Worm (Caenorhabditis elegans) whole organism, L4 larva: ENCODE measurements around the gene K07C11.8.

Experiments used
- D1046.2 ChIP-seq: fragments of 200-800 bp; sonication (Bioruptor generic); IDR thresholded peaks from 2 replicates; pipeline ENCODE4 v1.3.6; 2022; ENCODE audit warnings: missing genetic modification characterization, missing compliant biosample characterization
- F10B5.3 ChIP-seq: sonication (generic microtip); optimal IDR thresholded peaks from 2 replicates; lab custom pipeline; 2016; ENCODE audit warnings: mild to moderate bottlenecking, missing genetic modification characterization, missing compliant biosample characterization
- F37D6.2 ChIP-seq: sonication (generic microtip); optimal IDR thresholded peaks from 2 replicates; lab custom pipeline; 2016; ENCODE audit warnings: mild to moderate bottlenecking, missing genetic modification characterization, missing compliant biosample characterization
- F49E8.2 ChIP-seq: sonication (generic microtip); optimal IDR thresholded peaks from 2 replicates; lab custom pipeline; 2016; ENCODE audit warnings: missing compliant biosample characterization, mild to moderate bottlenecking, missing genetic modification characterization, borderline replicate concordance
- R02D3.7 ChIP-seq: fragments of 150-350 bp; sonication (generic microtip); optimal IDR thresholded peaks from 3 replicates; lab custom pipeline; 2014; ENCODE audit warnings: missing biosample characterization, missing genetic modification characterization
- Y105C5A.15 ChIP-seq: fragments of 200-800 bp; sonication (Bioruptor generic); IDR thresholded peaks from 2 replicates; pipeline ENCODE4 v1.3.6; 2022; ENCODE audit warnings: missing genetic modification characterization, missing compliant biosample characterization
- Y48G9A.11 ChIP-seq: fragments of 200-800 bp; sonication (Bioruptor generic); IDR thresholded peaks from 2 replicates; pipeline ENCODE4 v1.3.6; 2022; ENCODE audit warnings: missing genetic modification reagents, missing genetic modification characterization, missing compliant biosample characterization
- ZK337.2 ChIP-seq: fragments of 200-800 bp; sonication (Bioruptor generic); IDR thresholded peaks from 2 replicates; pipeline ENCODE4 v1.3.6; 2022; ENCODE audit warnings: missing genetic modification reagents, missing genetic modification characterization, missing compliant biosample characterization
- aha-1 ChIP-seq: fragments of 150-350 bp; peaks from one replicate; lab custom pipeline; 2014; ENCODE audit warnings: missing biosample characterization, missing genetic modification characterization
- ceh-28 ChIP-seq: fragments of 150-350 bp; optimal IDR thresholded peaks from 2 replicates; lab custom pipeline; 2014; ENCODE audit warnings: missing biosample characterization, missing genetic modification reagents, missing genetic modification characterization
- ceh-32 ChIP-seq: sonication (generic microtip); optimal IDR thresholded peaks from 2 replicates; lab custom pipeline; 2016; ENCODE audit warnings: mild to moderate bottlenecking, missing genetic modification characterization, missing compliant biosample characterization; ENCODE audit not compliant: poor library complexity
- ceh-62 ChIP-seq: sonication (generic microtip); optimal IDR thresholded peaks from 2 replicates; lab custom pipeline; 2017; ENCODE audit warnings: missing biosample characterization, missing genetic modification characterization
- cey-2 ChIP-seq: sonication (generic microtip); optimal IDR thresholded peaks from 3 replicates; lab custom pipeline; 2017; ENCODE audit warnings: missing genetic modification characterization, mild to moderate bottlenecking, missing compliant biosample characterization, antibody characterized with exemption, borderline replicate concordance; ENCODE audit not compliant: insufficient read depth
- daf-12 ChIP-seq: fragments of 150-350 bp; optimal IDR thresholded peaks from 2 replicates; lab custom pipeline; 2014; ENCODE audit warnings: missing biosample characterization, missing genetic modification reagents, missing genetic modification characterization
- daf-16 ChIP-seq, 3 experiments: sonication (generic microtip); optimal IDR thresholded peaks; 2 replicates each; lab custom pipeline; 2016 to 2017; ENCODE audit warnings: missing genetic modification characterization in 3 of 3, missing genetic modification reagents in 3 of 3, mild to moderate bottlenecking in 2 of 3, missing compliant biosample characterization in 2 of 3, missing biosample characterization in 1 of 3, moderate library complexity in 1 of 3
- daf-8 ChIP-seq: fragments of 200-800 bp; sonication (Bioruptor generic); IDR thresholded peaks from 2 replicates; pipeline ENCODE4 v1.3.6; 2022; ENCODE audit warnings: missing genetic modification characterization, missing compliant biosample characterization
- dmd-8 ChIP-seq: fragments of 200-800 bp; sonication (Bioruptor generic); IDR thresholded peaks from 2 replicates; pipeline ENCODE4 v1.3.6; 2022; ENCODE audit warnings: missing genetic modification characterization, missing compliant biosample characterization
- hif-1 ChIP-seq, 2 experiments: sonication (generic microtip); optimal IDR thresholded peaks; 2 replicates each; lab custom pipeline; 2016 to 2017; ENCODE audit warnings: missing compliant biosample characterization in 2 of 2, missing genetic modification characterization in 2 of 2, missing genetic modification reagents in 2 of 2, missing genotype in 2 of 2, mild to moderate bottlenecking in 1 of 2
- hlh-11 ChIP-seq: fragments of 200-800 bp; sonication (Bioruptor generic); optimal IDR thresholded peaks from 2 replicates; lab custom pipeline; 2018; ENCODE audit warnings: mild to moderate bottlenecking, missing genetic modification characterization, missing compliant biosample characterization
- hlh-30 ChIP-seq: sonication (generic microtip); optimal IDR thresholded peaks from 2 replicates; lab custom pipeline; 2017; ENCODE audit warnings: antibody characterized with exemption, mild to moderate bottlenecking, missing genetic modification characterization, missing compliant biosample characterization; ENCODE audit not compliant: insufficient read depth
- jun-1 ChIP-seq: fragments of 150-350 bp; optimal IDR thresholded peaks from 2 replicates; lab custom pipeline; 2014; ENCODE audit warnings: missing biosample characterization, missing genetic modification reagents, missing genetic modification characterization
- lim-7 ChIP-seq: fragments of 200-800 bp; sonication (Bioruptor generic); IDR thresholded peaks from 2 replicates; pipeline ENCODE4 v1.3.6; 2022; ENCODE audit warnings: missing genetic modification characterization, missing compliant biosample characterization
- lin-15B ChIP-seq: fragments of 150-350 bp; sonication (generic microtip); optimal IDR thresholded peaks from 3 replicates; lab custom pipeline; 2014; ENCODE audit warnings: missing biosample characterization, missing genetic modification characterization
- lin-38 ChIP-seq: fragments of 200-800 bp; sonication (Bioruptor generic); IDR thresholded peaks from 2 replicates; pipeline ENCODE4 v1.3.6; 2022; ENCODE audit warnings: missing genetic modification reagents, missing genetic modification characterization, missing compliant biosample characterization
- madf-5 ChIP-seq, 2 experiments: fragments of 200-800 bp; sonication (Bioruptor generic); IDR thresholded peaks; 2 replicates each; pipeline ENCODE4 v1.3.6; 2022; ENCODE audit warnings: missing compliant biosample characterization in 2 of 2, missing genetic modification characterization in 2 of 2
- mxl-3 ChIP-seq: fragments of 200-800 bp; sonication (Bioruptor generic); optimal IDR thresholded peaks from 2 replicates; lab custom pipeline; 2018; ENCODE audit warnings: mild to moderate bottlenecking, missing genetic modification characterization, missing compliant biosample characterization
- nhr-11 ChIP-seq: fragments of 150-350 bp; optimal IDR thresholded peaks from 2 replicates; lab custom pipeline; 2014; ENCODE audit warnings: missing biosample characterization, missing genetic modification characterization
- nhr-42 ChIP-seq: fragments of 200-800 bp; sonication (Bioruptor generic); IDR thresholded peaks from 2 replicates; pipeline ENCODE4 v1.3.6; 2022; ENCODE audit warnings: missing genetic modification characterization, missing compliant biosample characterization
- pqm-1 ChIP-seq: sonication (generic microtip); optimal IDR thresholded peaks from 2 replicates; lab custom pipeline; 2017; ENCODE audit warnings: missing biosample characterization, missing genetic modification characterization
- set-16 ChIP-seq: fragments of 200-800 bp; sonication (Bioruptor generic); IDR thresholded peaks from 2 replicates; pipeline ENCODE4 v1.3.6; 2022; ENCODE audit warnings: missing genetic modification reagents, missing genetic modification characterization, missing compliant biosample characterization
- snpc-4 ChIP-seq: fragments of 150-350 bp; optimal IDR thresholded peaks from 2 replicates; lab custom pipeline; 2014; ENCODE audit warnings: missing biosample characterization, missing genetic modification characterization
- spr-1 ChIP-seq: sonication (generic microtip); optimal IDR thresholded peaks from 2 replicates; lab custom pipeline; 2016; ENCODE audit warnings: mild to moderate bottlenecking, missing genetic modification characterization, missing compliant biosample characterization
- tag-97 ChIP-seq: fragments of 200-800 bp; sonication (Bioruptor generic); IDR thresholded peaks from 2 replicates; pipeline ENCODE4 v1.3.6; 2022; ENCODE audit warnings: missing genetic modification characterization, missing compliant biosample characterization
- unc-130 ChIP-seq: sonication (generic microtip); optimal IDR thresholded peaks from 2 replicates; lab custom pipeline; 2016; ENCODE audit warnings: missing genetic modification reagents, missing genetic modification characterization, missing compliant biosample characterization
- unc-62 ChIP-seq, 3 experiments: fragments of 150-350 bp in 1 of 3; sonication (generic microtip); optimal IDR thresholded peaks in 2 of 3; peaks in 1 of 3; 1 replicate in 1 of 3; 2 replicates in 2 of 3; lab custom pipeline; 2014 to 2017; ENCODE audit warnings: missing biosample characterization in 3 of 3, missing genetic modification characterization in 3 of 3, missing genetic modification reagents in 3 of 3, missing genotype in 1 of 3
- ztf-11 ChIP-seq: fragments of 150-350 bp; optimal IDR thresholded peaks from 2 replicates; lab custom pipeline; 2014; ENCODE audit warnings: missing biosample characterization, missing genetic modification characterization

Gene K07C11.8

DNA sequence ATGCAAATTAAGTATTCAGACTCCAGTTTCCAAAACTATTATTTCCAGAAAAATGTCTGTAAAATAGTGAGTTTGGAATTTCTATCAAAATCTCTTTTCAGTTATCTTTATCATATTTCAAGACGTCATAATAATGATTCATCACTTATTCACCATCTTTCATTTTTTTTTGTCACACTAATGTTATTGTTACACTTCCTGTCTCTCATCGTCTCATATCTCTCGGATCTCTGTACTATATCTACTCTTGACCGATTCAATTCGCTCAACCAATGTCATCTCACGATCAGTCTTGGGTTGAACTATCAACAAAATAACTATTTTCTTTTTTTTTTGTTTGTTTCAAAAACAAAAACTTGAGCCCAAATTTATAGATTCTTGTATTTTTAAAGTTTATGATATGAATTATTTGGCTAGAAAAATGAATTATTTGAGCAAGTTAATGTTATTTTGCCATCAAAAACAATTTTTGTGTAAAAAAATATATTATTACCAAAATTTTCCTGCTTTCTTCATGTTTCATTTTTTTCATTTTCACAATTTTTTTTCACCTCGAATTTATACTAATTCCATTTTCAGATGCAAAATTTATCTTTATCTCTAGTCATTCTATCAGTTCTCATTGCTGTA, 16.3 kb downstream of the K07C11.8 start, which contains the start of gene cri-2 (continued):
- TF ChIP-seq unc-62 (GFP tag; optimal IDR thresholded peaks at IDR 0.05 in 1 of 2; lab: Kevin White, UChicago), result no peak
- TF ChIP-seq unc-62 (tag; optimal IDR thresholded peaks at IDR 0.05; lab: Kevin White, UChicago), result no peak
- peak; percentile 19 for TF ChIP-seq hlh-11 (tag; lab: Kevin White, UChicago)
- TF ChIP-seq tag-97 (GFP tag; lab: Robert Waterston, UW), result no peak
- TF ChIP-seq lim-7 (GFP tag; lab: Robert Waterston, UW), result no peak
- no peak for TF ChIP-seq spr-1 (tag; lab: Kevin White, UChicago)
- TF ChIP-seq hif-1 (tag; optimal IDR thresholded peaks at IDR 0.05; lab: Kevin White, UChicago), result no peak

DNA sequence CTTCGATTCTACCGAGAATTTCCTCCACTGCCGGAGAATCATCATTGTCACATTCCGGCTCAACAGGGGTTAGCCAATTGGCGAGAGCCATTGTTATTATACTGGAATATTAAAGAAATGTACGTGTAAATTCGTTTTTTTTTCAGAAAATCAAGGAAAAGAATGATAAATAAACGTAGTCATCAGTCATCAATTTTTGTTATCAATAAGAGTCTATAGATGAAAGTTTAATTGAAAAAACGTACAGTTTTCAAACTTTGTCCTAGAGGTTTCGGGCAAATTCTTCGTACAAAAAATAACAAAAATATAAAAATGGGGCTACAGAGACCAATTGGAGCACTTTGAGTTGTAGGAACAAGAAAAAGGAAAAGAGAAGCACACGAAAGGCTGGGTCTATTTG, 18.7 kb downstream of the K07C11.8 start, which contains the start of gene F20D6.11:
Gene F20D6.11 (minus strand): TSS at position 101 of the 400 bp plus-strand sequence.
- peak; percentile 5 for TF ChIP-seq hlh-11 (tag; lab: Kevin White, UChicago)
- no peak for TF ChIP-seq nhr-42 (GFP tag; lab: Robert Waterston, UW)
- TF ChIP-seq lin-15B (tag; lab: Kevin White, UChicago), result no peak
- no peak for TF ChIP-seq unc-130 (GFP tag; lab: Kevin White, UChicago)
- no peak for TF ChIP-seq daf-16 (GFP tag; optimal IDR thresholded peaks at IDR 0.05; lab: Kevin White, UChicago)
- TF ChIP-seq daf-16 (tag; optimal IDR thresholded peaks at IDR 0.05; lab: Kevin White, UChicago), result peak; percentile 19
- TF ChIP-seq F49E8.2 (tag; lab: Kevin White, UChicago), result no peak
- no peak for TF ChIP-seq daf-12 (tag; lab: Kevin White, UChicago)
- TF ChIP-seq, all 104 proteins: peak for 2

DNA sequence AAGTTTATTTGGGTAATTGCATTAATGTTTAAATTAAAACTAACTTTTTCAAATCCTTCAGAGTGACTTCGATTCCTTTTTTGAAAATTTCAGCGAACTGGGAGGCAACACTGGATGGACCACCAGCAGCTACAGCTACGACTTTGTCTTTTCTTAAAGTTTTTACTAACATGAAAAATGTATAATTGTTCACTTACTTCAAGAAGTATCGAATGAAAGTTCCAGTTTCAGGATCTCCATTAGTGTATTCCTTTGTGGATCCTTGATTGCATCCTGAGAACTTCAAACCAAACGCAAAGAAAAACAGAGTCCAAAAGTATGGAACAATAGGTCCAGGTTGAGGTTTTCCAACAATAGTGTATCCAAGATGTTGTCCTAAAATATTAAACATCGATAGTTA, 20.7 kb downstream of the K07C11.8 start:
- TF ChIP-seq set-16, result no peak
- peak in 1 of 2 experiments; percentile 92 for TF ChIP-seq unc-62 (GFP tag; optimal IDR thresholded peaks at IDR 0.05 in 1 of 2; lab: Kevin White, UChicago)
- TF ChIP-seq unc-62 (tag; optimal IDR thresholded peaks at IDR 0.05; lab: Kevin White, UChicago), result no peak
- no peak for TF ChIP-seq madf-5 (GFP tag; IDR thresholded peaks at IDR 0.05; lab: Robert Waterston, UW)
- no peak for TF ChIP-seq F10B5.3
- TF ChIP-seq pqm-1 (tag; lab: Kevin White, UChicago), result no peak
- no peak for TF ChIP-seq Y48G9A.11 (GFP tag; lab: Robert Waterston, UW)
- peak; percentile 27 for TF ChIP-seq aha-1 (tag; lab: Kevin White, UChicago)
- TF ChIP-seq dmd-8, result no peak
- TF ChIP-seq D1046.2 (GFP tag; lab: Robert Waterston, UW), result no peak
- TF ChIP-seq ceh-32 (tag; lab: Kevin White, UChicago), result no peak

DNA sequence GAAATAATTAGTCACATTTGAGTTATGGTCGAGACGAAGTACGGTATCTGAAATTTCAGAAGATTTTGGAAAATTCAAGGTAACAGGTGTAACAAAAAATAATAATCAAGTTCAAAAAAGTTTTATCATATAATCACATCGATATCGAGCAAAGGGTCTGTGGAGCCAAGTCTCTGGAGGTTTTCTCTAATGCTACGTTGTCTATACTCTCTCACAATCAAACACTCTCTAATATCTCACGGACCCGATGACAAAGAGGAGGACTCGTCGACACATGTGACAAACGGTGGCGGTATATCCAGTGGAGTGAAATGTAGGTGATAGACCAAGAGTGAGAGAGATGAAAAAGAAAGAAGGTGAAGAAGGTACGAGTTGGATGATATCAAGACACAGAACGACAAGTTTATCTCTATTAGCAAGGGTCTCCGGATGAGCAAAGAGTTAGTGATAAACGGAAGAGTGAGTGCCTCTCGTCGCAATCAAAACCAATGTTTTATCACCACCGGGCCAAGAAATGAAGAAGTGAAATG, 21.7 kb downstream of the K07C11.8 start, which contains the start of gene F20D6.10:
Gene F20D6.10 (minus strand): TSS at position 51 of the 530 bp plus-strand sequence.
- TF ChIP-seq ceh-28, result no peak
- TF ChIP-seq snpc-4 (tag; lab: Kevin White, UChicago), result no peak
- no peak for TF ChIP-seq F37D6.2
- TF ChIP-seq jun-1 (tag; lab: Kevin White, UChicago), result no peak
- no peak for TF ChIP-seq R02D3.7 (tag; lab: Kevin White, UChicago)
- TF ChIP-seq cey-2 (tag; lab: Kevin White, UChicago), result no peak
- peak; percentile 58 for TF ChIP-seq aha-1 (tag; lab: Kevin White, UChicago)
- peak; percentile 41 for TF ChIP-seq hlh-30 (tag; lab: Kevin White, UChicago)
- TF ChIP-seq ZK337.2 (GFP tag; lab: Robert Waterston, UW), result no peak
- no peak for TF ChIP-seq lin-38 (GFP tag; lab: Robert Waterston, UW)
- TF ChIP-seq ztf-11 (tag; lab: Kevin White, UChicago), result no peak
- TF ChIP-seq nhr-11, result peak; percentile 34
- peak in 1 of 2 experiments; percentile 33 for TF ChIP-seq unc-62 (GFP tag; optimal IDR thresholded peaks at IDR 0.05 in 1 of 2; lab: Kevin White, UChicago)
- no peak for TF ChIP-seq unc-62 (tag; optimal IDR thresholded peaks at IDR 0.05; lab: Kevin White, UChicago)
- TF ChIP-seq Y105C5A.15 (GFP tag; lab: Robert Waterston, UW), result no peak
- TF ChIP-seq hlh-11 (tag; lab: Kevin White, UChicago), result no peak
- no peak for TF ChIP-seq mxl-3 (GFP tag; lab: Kevin White, UChicago)
- TF ChIP-seq daf-16 (GFP tag; optimal IDR thresholded peaks at IDR 0.05; lab: Kevin White, UChicago), result peak in 1 of 2 experiments; percentile 55
- no peak for TF ChIP-seq daf-16 (tag; optimal IDR thresholded peaks at IDR 0.05; lab: Kevin White, UChicago)
- TF ChIP-seq ceh-62 (tag; lab: Kevin White, UChicago), result no peak
- TF ChIP-seq daf-8, result no peak
